Fruit fly (Drosophila melanogaster) whole organism, embryonic: ENCODE measurements around the gene Sec13.

Source experiments
- Awh ChIP-seq: fragments of 200-800 bp; sonication (Bioruptor generic); IDR thresholded peaks from 2 replicates; pipeline ENCODE4, ENCODE4 v1.3.6; 2022; ENCODE audit warnings: missing biosample characterization, missing genetic modification characterization
- BEAF-32 ChIP-seq: fragments of 200-800 bp; sonication (Bioruptor generic); optimal IDR thresholded peaks from 3 replicates; lab custom pipeline; 2017; ENCODE audit warnings: missing biosample characterization, missing genetic modification characterization, mild to moderate bottlenecking, moderate library complexity, missing genetic modification reagents
- CG12071 ChIP-seq: fragments of 200-800 bp; sonication (Bioruptor generic); optimal IDR thresholded peaks from 3 replicates; lab custom pipeline; 2018; ENCODE audit warnings: missing biosample characterization, mild to moderate bottlenecking, missing genetic modification characterization
- CG14014 ChIP-seq: fragments of 200-800 bp; sonication (Bioruptor generic); IDR thresholded peaks from 2 replicates; pipeline ENCODE4 v1.3.6; 2022; ENCODE audit warnings: missing biosample characterization, missing genetic modification characterization
- CG14441 ChIP-seq: fragments of 200-800 bp; sonication (Bioruptor generic); IDR thresholded peaks from 2 replicates; pipeline ENCODE4 v1.3.6; 2022; ENCODE audit warnings: missing biosample characterization, missing genetic modification characterization
- CG15514 ChIP-seq: fragments of 200-800 bp; sonication (Bioruptor generic); optimal IDR thresholded peaks from 3 replicates; lab custom pipeline; 2017; ENCODE audit warnings: missing biosample characterization, missing genetic modification characterization, mild to moderate bottlenecking, moderate library complexity, missing genetic modification reagents
- CG15696 ChIP-seq: fragments of 200-800 bp; sonication (Bioruptor generic); optimal IDR thresholded peaks from 2 replicates; lab custom pipeline; 2019; ENCODE audit warnings: missing biosample characterization, mild to moderate bottlenecking, missing genetic modification characterization, moderate library complexity
- CG17612 ChIP-seq: fragments of 200-800 bp; sonication (Bioruptor generic); IDR thresholded peaks from 2 replicates; pipeline ENCODE4 v1.3.6; 2022; ENCODE audit warnings: missing biosample characterization, missing genetic modification characterization
- CG1792 ChIP-seq: fragments of 200-800 bp; sonication (Bioruptor generic); optimal IDR thresholded peaks from 2 replicates; lab custom pipeline; 2016; ENCODE audit warnings: missing biosample characterization, missing genetic modification characterization
- CG2129 ChIP-seq: fragments of 200-800 bp; sonication (Bioruptor generic); IDR thresholded peaks from 2 replicates; pipeline ENCODE4 v1.3.6; 2022; ENCODE audit warnings: missing biosample characterization, missing genetic modification characterization; ENCODE audit not compliant: partially characterized antibody
- CG4730 ChIP-seq: fragments of 200-800 bp; sonication (Bioruptor generic); IDR thresholded peaks from 2 replicates; pipeline ENCODE4 v1.3.6; 2022; ENCODE audit warnings: missing biosample characterization, missing genetic modification characterization
- CG7357 ChIP-seq: fragments of 200-800 bp; sonication (Bioruptor generic); IDR thresholded peaks from 3 replicates; pipeline ENCODE4 v1.3.6; 2022; ENCODE audit warnings: missing biosample characterization, missing genetic modification characterization
- CG7987 ChIP-seq: fragments of 200-800 bp; sonication (Bioruptor generic); optimal IDR thresholded peaks from 2 replicates; lab custom pipeline; 2018; ENCODE audit warnings: missing biosample characterization, mild to moderate bottlenecking, missing genetic modification characterization, moderate library complexity
- CG8281 ChIP-seq: fragments of 200-800 bp; sonication (Bioruptor generic); optimal IDR thresholded peaks from 2 replicates; lab custom pipeline; 2018; ENCODE audit warnings: missing biosample characterization, mild to moderate bottlenecking, missing genetic modification characterization, moderate library complexity
- CG8944 ChIP-seq: fragments of 200-800 bp; sonication (Bioruptor generic); optimal IDR thresholded peaks from 3 replicates; lab custom pipeline; 2016; ENCODE audit warnings: missing biosample characterization, missing genetic modification characterization
- CG9609 ChIP-seq: fragments of 200-800 bp; sonication (Bioruptor generic); optimal IDR thresholded peaks from 3 replicates; lab custom pipeline; 2016; ENCODE audit warnings: missing biosample characterization, missing genetic modification characterization
- CHES-1-like ChIP-seq: fragments of 200-800 bp; sonication (Bioruptor generic); optimal IDR thresholded peaks from 2 replicates; lab custom pipeline; 2016; ENCODE audit warnings: missing biosample characterization, missing genetic modification characterization
- GATAe ChIP-seq: fragments of 200-800 bp; sonication (Bioruptor generic); conservative IDR thresholded peaks from 2 replicates; pipeline ENCODE4 v1.3.6; 2022; ENCODE audit warnings: missing biosample characterization, missing genetic modification characterization
- Gug ChIP-seq: fragments of 200-800 bp; sonication (Bioruptor generic); IDR thresholded peaks from 4 replicates; pipeline ENCODE4 v1.3.6; 2022; ENCODE audit warnings: missing biosample characterization, missing genetic modification characterization
- NFAT ChIP-seq: fragments of 200-800 bp; sonication (Bioruptor generic); IDR thresholded peaks from 2 replicates; pipeline ENCODE4 v1.3.6; 2022; ENCODE audit warnings: missing biosample characterization, missing genetic modification characterization
- NK7.1 ChIP-seq: fragments of 200-800 bp; sonication (Bioruptor generic); optimal IDR thresholded peaks from 3 replicates; lab custom pipeline; 2016; ENCODE audit warnings: missing biosample characterization, missing genetic modification characterization
- Pdp1 ChIP-seq, 2 experiments: fragments of 200-800 bp; sonication (Bioruptor generic); optimal IDR thresholded peaks; 3 replicates each; lab custom pipeline; 2016; ENCODE audit warnings: missing biosample characterization in 2 of 2, missing genetic modification characterization in 2 of 2, mild to moderate bottlenecking in 1 of 2, moderate library complexity in 1 of 2
- Sin3A ChIP-seq: fragments of >200 bp; optimal IDR thresholded peaks from 2 replicates; lab custom pipeline; 2018
- amos ChIP-seq: fragments of 200-800 bp; sonication (Bioruptor generic); IDR thresholded peaks from 2 replicates; pipeline ENCODE4 v1.3.6; 2022; ENCODE audit warnings: missing biosample characterization, missing genetic modification characterization; ENCODE audit not compliant: partially characterized antibody
- bab2 ChIP-seq: fragments of 200-800 bp; sonication (Bioruptor generic); optimal IDR thresholded peaks from 2 replicates; lab custom pipeline; 2016; ENCODE audit warnings: missing biosample characterization, missing genetic modification characterization
- bowl ChIP-seq: fragments of 200-800 bp; sonication (Bioruptor generic); IDR thresholded peaks from 2 replicates; pipeline ENCODE4 v1.3.6; 2022; ENCODE audit warnings: missing biosample characterization, missing genetic modification characterization
- dmrt99B ChIP-seq: fragments of 200-800 bp; sonication (Bioruptor generic); optimal IDR thresholded peaks from 2 replicates; lab custom pipeline; 2018; ENCODE audit warnings: missing biosample characterization, mild to moderate bottlenecking, missing genetic modification characterization, moderate library complexity
- dpn ChIP-seq, 2 experiments: fragments of 200-800 bp; sonication (Bioruptor generic); optimal IDR thresholded peaks; 3 replicates each; lab custom pipeline; 2016; ENCODE audit warnings: missing biosample characterization in 2 of 2, missing genetic modification characterization in 2 of 2
- gcm ChIP-seq: fragments of 200-800 bp; sonication (Bioruptor generic); optimal IDR thresholded peaks from 2 replicates; lab custom pipeline; 2019; ENCODE audit warnings: missing biosample characterization, mild to moderate bottlenecking, missing genetic modification characterization, moderate library complexity
- gt ChIP-seq: fragments of 200-800 bp; sonication (Bioruptor generic); IDR thresholded peaks from 2 replicates; pipeline ENCODE4 v1.3.6; 2022; ENCODE audit warnings: missing biosample characterization, missing genetic modification characterization
- klu ChIP-seq: fragments of 200-800 bp; sonication (Bioruptor generic); IDR thresholded peaks from 2 replicates; pipeline ENCODE4 v1.3.6; 2022; ENCODE audit warnings: missing biosample characterization, missing genetic modification characterization
- lmd ChIP-seq: fragments of 200-800 bp; sonication (Bioruptor generic); IDR thresholded peaks from 2 replicates; pipeline ENCODE4 v1.3.6; 2022; ENCODE audit warnings: missing biosample characterization, missing genetic modification characterization
- nerfin-2 ChIP-seq: fragments of 200-800 bp; sonication (Bioruptor generic); IDR thresholded peaks from 2 replicates; pipeline ENCODE4 v1.3.6; 2022; ENCODE audit warnings: missing biosample characterization, missing genetic modification characterization; ENCODE audit not compliant: partially characterized antibody
- nmo ChIP-seq: fragments of 200-800 bp; sonication (Bioruptor generic); optimal IDR thresholded peaks from 2 replicates; lab custom pipeline; 2018; ENCODE audit warnings: missing biosample characterization, mild to moderate bottlenecking, missing genetic modification characterization, moderate library complexity
- onecut ChIP-seq: fragments of 200-800 bp; sonication (Bioruptor generic); IDR thresholded peaks from 2 replicates; pipeline ENCODE4 v1.3.6; 2022; ENCODE audit warnings: missing biosample characterization, missing genetic modification characterization
- pzg ChIP-seq: fragments of 200-800 bp; sonication (Bioruptor generic); optimal IDR thresholded peaks from 3 replicates; lab custom pipeline; 2018; ENCODE audit warnings: missing biosample characterization, mild to moderate bottlenecking, missing genetic modification characterization, moderate library complexity
- sd ChIP-seq: fragments of 200-800 bp; sonication (Bioruptor generic); optimal IDR thresholded peaks from 3 replicates; lab custom pipeline; 2018; ENCODE audit warnings: missing biosample characterization, mild to moderate bottlenecking, missing genetic modification characterization, moderate library complexity
- sim ChIP-seq: fragments of 200-800 bp; sonication (Bioruptor generic); IDR thresholded peaks from 2 replicates; pipeline ENCODE4 v1.3.6; 2022; ENCODE audit warnings: missing biosample characterization, missing genetic modification characterization
- unc-4 ChIP-seq: fragments of 200-800 bp; sonication (Bioruptor generic); IDR thresholded peaks from 2 replicates; pipeline ENCODE4 v1.3.6; 2022; ENCODE audit warnings: missing biosample characterization, missing genetic modification characterization; ENCODE audit not compliant: partially characterized antibody
- vnd ChIP-seq: fragments of 200-800 bp; sonication (Bioruptor generic); IDR thresholded peaks from 3 replicates; pipeline ENCODE4 v1.3.6; 2022; ENCODE audit warnings: missing biosample characterization, missing genetic modification characterization; ENCODE audit not compliant: partially characterized antibody
- vvl ChIP-seq: fragments of 200-800 bp; sonication (Bioruptor generic); IDR thresholded peaks from 2 replicates; pipeline ENCODE4 v1.3.6; 2022; ENCODE audit warnings: missing biosample characterization, missing genetic modification characterization
- z ChIP-seq: fragments of 200-800 bp; sonication (Bioruptor generic); IDR thresholded peaks from 3 replicates; pipeline ENCODE4 v1.3.6; 2022; ENCODE audit warnings: missing biosample characterization, missing genetic modification characterization

Gene Sec13

dm6 chr3R:23335577-23335976 lies 20.5 kb upstream of the Sec13 start (continued):
- TF ChIP-seq CG14014 (GFP tag; lab: Robert Waterston, UW) (peak; percentile 73), gcm (peak; percentile 50), CG8944 (GFP tag; lab: Kevin White, UChicago) (no peak), CG15514 (GFP tag; lab: Kevin White, UChicago) (peak; percentile 73), Gug (GFP tag; lab: Robert Waterston, UW) (peak; percentile 22; the same call in 1 of the 4 replicates), CG15696 (tag; lab: Kevin White, UChicago) (peak; percentile 27), gt (no peak), CG12071 (GFP tag; lab: Kevin White, UChicago) (peak; percentile 54), CHES-1-like (no peak), NFAT (GFP tag; lab: Robert Waterston, UW) (peak; percentile 59; the same call in 1 of the 2 replicates), BEAF-32 (GFP tag; lab: Kevin White, UChicago) (no peak), nerfin-2 (GFP tag; lab: Robert Waterston, UW) (no peak), GATAe (GFP tag; lab: Robert Waterston, UW) (peak; percentile 24; the same call in 1 of the 2 replicates), onecut (GFP tag; lab: Robert Waterston, UW) (peak; percentile 5; the same call in 1 of the 2 replicates), bab2 (GFP tag; lab: Kevin White, UChicago) (no peak), amos (GFP tag; lab: Robert Waterston, UW) (no peak), lmd (GFP tag; lab: Robert Waterston, UW) (peak; percentile 77), dmrt99B (tag; lab: Kevin White, UChicago) (peak; percentile 72), dpn (GFP tag; optimal IDR thresholded peaks at IDR 0.05; lab: Kevin White, UChicago) (peak in 1 of 2 experiments; percentile 68), vvl (GFP tag; lab: Robert Waterston, UW) (peak; percentile 64), sd (tag; lab: Kevin White, UChicago) (peak; percentile 69), vnd (GFP tag; lab: Robert Waterston, UW) (no peak), CG14441 (GFP tag; lab: Robert Waterston, UW) (peak; percentile 25; the same call in 1 of the 2 replicates), sim (GFP tag; lab: Robert Waterston, UW) (no peak), CG7357 (peak; percentile 59), CG7987 (peak; percentile 51)
- TF ChIP-seq, all 482 proteins: peak for 259

dm6 chr3R:23336513-23336912 lies 19.6 kb upstream of the Sec13 start:
- TF ChIP-seq unc-4 (GFP tag; lab: Robert Waterston, UW) (no peak), Sin3A (lab: Kevin White, UChicago) (no peak), CG1792 (GFP tag; lab: Kevin White, UChicago) (no peak), nmo (GFP tag; lab: Kevin White, UChicago) (no peak), z (GFP tag; lab: Robert Waterston, UW) (no peak), Awh (GFP tag; lab: Robert Waterston, UW) (no peak), CG2129 (GFP tag; lab: Robert Waterston, UW) (no peak), CG17612 (no peak), bowl (GFP tag; lab: Robert Waterston, UW) (no peak), NK7.1 (GFP tag; lab: Kevin White, UChicago) (no peak), klu (GFP tag; lab: Robert Waterston, UW) (no peak), CG4730 (GFP tag; lab: Robert Waterston, UW) (no peak), CG8281 (tag; lab: Kevin White, UChicago) (peak; percentile 99), Pdp1 (GFP tag; optimal IDR thresholded peaks at IDR 0.05; lab: Kevin White, UChicago) (peak in 1 of 2 experiments; percentile 16), pzg (GFP tag; lab: Kevin White, UChicago) (no peak), CG9609 (GFP tag; lab: Kevin White, UChicago) (no peak)
